Worm (Caenorhabditis elegans): ENCODE data around the gene F10D2.16.

Gene F10D2.16

ce11 chrV:7145250-7145850 is 11.3 kb downstream of the F10D2.16 start, which contains the start of gene ugt-37:
TSS of gene ugt-37 (minus strand) at chrV:7145318.
- TF ChIP-seq elt-2 (tag; optimal IDR thresholded peaks at IDR 0.05) (peak; percentile 33), pqm-1 (tag; optimal IDR thresholded peaks at IDR 0.05) (no peak)

- TF ChIP-seq pha-4 (tag; optimal IDR thresholded peaks at IDR 0.05) (no peak), egl-27 (tag; optimal IDR thresholded peaks at IDR 0.05) (no peak), skn-1 (tag; optimal IDR thresholded peaks at IDR 0.05) (no peak), elt-1 (tag; optimal IDR thresholded peaks at IDR 0.05) (no peak), nhr-11 (tag; optimal IDR thresholded peaks at IDR 0.05) (no peak), snpc-4 (tag; optimal IDR thresholded peaks at IDR 0.05) (no peak), ceh-82 (tag; optimal IDR thresholded peaks at IDR 0.05) (no peak), unc-39 (tag; optimal IDR thresholded peaks at IDR 0.05) (no peak), nhr-76 (tag; optimal IDR thresholded peaks at IDR 0.05) (no peak), sea-2 (GFP tag; optimal IDR thresholded peaks at IDR 0.05) (no peak), ztf-11 (tag; optimal IDR thresholded peaks at IDR 0.05) (no peak), jun-1 (tag; optimal IDR thresholded peaks at IDR 0.05) (no peak), nhr-28 (tag; optimal IDR thresholded peaks at IDR 0.05) (no peak), lin-39 (tag; optimal IDR thresholded peaks at IDR 0.05) (no peak), hmg-11 (tag; optimal IDR thresholded peaks at IDR 0.05) (no peak), nhr-25 (tag; optimal IDR thresholded peaks at IDR 0.05) (no peak), ZK546.5 (tag; optimal IDR thresholded peaks at IDR 0.05) (no peak)
Observed at ce11 chrV:7147370-7147769, 13.3 kb downstream of the F10D2.16 start, which contains the start of gene ugt-38. TSS of gene ugt-38 (minus strand) at chrV:7147470.

- TF ChIP-seq aly-2 (tag; optimal IDR thresholded peaks at IDR 0.05) (no peak), nhr-237 (tag; optimal IDR thresholded peaks at IDR 0.05) (no peak), pha-4 (tag; optimal IDR thresholded peaks at IDR 0.05) (peak; percentile 35), pqm-1 (tag; optimal IDR thresholded peaks at IDR 0.05) (peak; percentile 95), lin-15B (tag; optimal IDR thresholded peaks at IDR 0.05) (no peak), snpc-4 (tag; optimal IDR thresholded peaks at IDR 0.05) (no peak), ztf-11 (tag; optimal IDR thresholded peaks at IDR 0.05) (no peak), zag-1 (tag; optimal IDR thresholded peaks at IDR 0.05) (no peak), jun-1 (tag; optimal IDR thresholded peaks at IDR 0.05) (peak; percentile 21), elt-2 (tag; optimal IDR thresholded peaks at IDR 0.05) (peak; percentile 89)
Observed at ce11 chrV:7150570-7150969, 16.5 kb downstream of the F10D2.16 start, which contains the start of gene F10D2.8. TSS of gene F10D2.8 (minus strand) at chrV:7150714.

ce11 chrV:7153046-7153445 is 19.0 kb downstream of the F10D2.16 start, which contains the start of gene fat-7:
TSS of gene fat-7 (minus strand) at chrV:7153146.
- TF ChIP-seq fkh-2 (tag; optimal IDR thresholded peaks at IDR 0.05) (no peak), nhr-67 (tag; optimal IDR thresholded peaks at IDR 0.05) (no peak), lsy-12 (tag; optimal IDR thresholded peaks at IDR 0.05) (no peak), unc-62 (GFP tag; optimal IDR thresholded peaks at IDR 0.05) (no peak), tbx-2 (tag; optimal IDR thresholded peaks at IDR 0.05) (no peak), sea-2 (GFP tag; optimal IDR thresholded peaks at IDR 0.05) (no peak), nhr-11 (tag; optimal IDR thresholded peaks at IDR 0.05) (no peak), elt-1 (tag; optimal IDR thresholded peaks at IDR 0.05) (no peak), ceh-28 (tag; optimal IDR thresholded peaks at IDR 0.05) (no peak), nfya-1 (tag; optimal IDR thresholded peaks at IDR 0.05; ENCODE audit: insufficient read depth) (no peak)

ce11 chrV:7156079-7156478 is 22.0 kb downstream of the F10D2.16 start, which contains the start of gene F10D2.10:
TSS of gene F10D2.10 (minus strand) at chrV:7156179.
- TF ChIP-seq ceh-9 (tag; optimal IDR thresholded peaks at IDR 0.05) = no peak
- no peak for TF ChIP-seq ceh-28 (tag; optimal IDR thresholded peaks at IDR 0.05)
- TF ChIP-seq unc-39 (tag; optimal IDR thresholded peaks at IDR 0.05) = no peak
- no peak for TF ChIP-seq fos-1 (tag; optimal IDR thresholded peaks at IDR 0.05)
- no peak for TF ChIP-seq fkh-10 (GFP tag; optimal IDR thresholded peaks at IDR 0.05)
- TF ChIP-seq R02D3.7 (tag; optimal IDR thresholded peaks at IDR 0.05) = no peak
- TF ChIP-seq nhr-11 (tag; optimal IDR thresholded peaks at IDR 0.05) = no peak
- TF ChIP-seq daf-12 (tag; optimal IDR thresholded peaks at IDR 0.05) = no peak
- TF ChIP-seq skn-1 (tag; optimal IDR thresholded peaks at IDR 0.05) = no peak
- no peak for TF ChIP-seq ztf-4 (tag; optimal IDR thresholded peaks at IDR 0.05)
- no peak for TF ChIP-seq zag-1 (tag; optimal IDR thresholded peaks at IDR 0.05)
- no peak for TF ChIP-seq aly-2 (tag; optimal IDR thresholded peaks at IDR 0.05)
- TF ChIP-seq elt-1 (tag; optimal IDR thresholded peaks at IDR 0.05) = no peak
- TF ChIP-seq ZK546.5 (tag; optimal IDR thresholded peaks at IDR 0.05) = no peak
- TF ChIP-seq hmg-11 (tag; optimal IDR thresholded peaks at IDR 0.05) = no peak
- no peak for TF ChIP-seq eor-1 (tag; optimal IDR thresholded peaks at IDR 0.05)
- no peak for TF ChIP-seq sea-2 (GFP tag; optimal IDR thresholded peaks at IDR 0.05)
- no peak for TF ChIP-seq tbx-2 (tag; optimal IDR thresholded peaks at IDR 0.05)
- TF ChIP-seq mdl-1 (tag; optimal IDR thresholded peaks at IDR 0.05) = no peak
- TF ChIP-seq egl-27 (tag; optimal IDR thresholded peaks at IDR 0.05) = no peak

Measured in whole organism, L3 larva.